Worm (Caenorhabditis elegans): ENCODE measurements around the gene vms-1.

The vms-1 gene

DNA sequence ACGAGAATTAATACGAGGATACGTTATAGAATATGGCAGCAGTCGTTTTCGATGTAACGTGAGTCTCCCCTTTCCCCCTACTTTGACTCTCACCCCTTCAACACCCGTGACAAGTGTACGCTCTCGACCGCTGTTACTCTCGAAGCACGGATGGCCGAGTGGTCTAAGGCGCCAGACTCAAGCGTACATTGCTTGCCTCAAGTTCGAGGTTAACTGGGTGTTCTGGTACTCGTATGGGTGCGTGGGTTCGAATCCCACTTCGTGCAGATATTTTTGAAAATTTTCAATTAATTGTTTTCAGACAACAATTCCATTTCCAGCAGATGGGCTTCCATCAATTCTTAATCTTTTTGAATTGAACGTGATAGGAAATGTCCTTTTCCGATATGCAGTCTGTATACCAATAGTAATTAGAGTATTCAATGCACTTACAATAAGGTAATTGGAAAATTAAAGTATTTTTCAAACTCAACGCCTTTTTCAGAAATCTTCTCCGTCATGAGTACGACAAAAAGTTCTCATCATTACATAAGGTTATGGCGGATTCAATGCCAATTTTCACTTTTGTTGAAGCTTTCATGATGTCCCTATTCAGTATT lies 21.2 kb downstream of the vms-1 start (continued):
- TF ChIP-seq ceh-45 (GFP tag; IDR thresholded peaks at IDR 0.05) (peak; percentile 53; the same call in 1 of the 2 replicates), npax-4 (tag; optimal IDR thresholded peaks at IDR 0.05) (peak; percentile 29), F13H6.1 (tag; optimal IDR thresholded peaks at IDR 0.05) (no peak), syd-9 (tag; optimal IDR thresholded peaks at IDR 0.05) (peak; percentile 78), sox-2 (GFP tag; IDR thresholded peaks at IDR 0.05) (peak; percentile 71), unc-86 (tag; optimal IDR thresholded peaks at IDR 0.05) (peak; percentile 33), ets-4 (tag; optimal IDR thresholded peaks at IDR 0.05) (no peak), K02D7.2 (tag; optimal IDR thresholded peaks at IDR 0.05) (peak; percentile 28), C08G9.2 (tag; optimal IDR thresholded peaks at IDR 0.05) (peak; percentile 58), pat-9 (tag; optimal IDR thresholded peaks at IDR 0.05) (peak; percentile 69), hlh-15 (tag; optimal IDR thresholded peaks at IDR 0.05) (peak; percentile 58), ceh-31 (tag; optimal IDR thresholded peaks at IDR 0.05) (peak; percentile 52), lin-11 (tag; optimal IDR thresholded peaks at IDR 0.05) (peak; percentile 54), ceh-2 (tag; optimal IDR thresholded peaks at IDR 0.05) (peak; percentile 73), fax-1 (tag; optimal IDR thresholded peaks at IDR 0.05) (peak; percentile 69), che-1 (tag; optimal IDR thresholded peaks at IDR 0.05) (peak; percentile 72), nfya-1 (tag; optimal IDR thresholded peaks at IDR 0.05) (peak; percentile 62), tbx-7 (tag; optimal IDR thresholded peaks at IDR 0.05) (peak; percentile 32), ceh-24 (tag; optimal IDR thresholded peaks at IDR 0.05) (peak; percentile 17), fkh-6 (tag; optimal IDR thresholded peaks at IDR 0.05) (peak; percentile 78), sox-4 (tag; optimal IDR thresholded peaks at IDR 0.05) (peak; percentile 57), pax-1 (tag; optimal IDR thresholded peaks at IDR 0.05) (no peak), fkh-10 (GFP tag; optimal IDR thresholded peaks at IDR 0.05) (peak; percentile 41), tbx-2 (tag; optimal IDR thresholded peaks at IDR 0.05) (peak; percentile 72), ztf-16 (tag; optimal IDR thresholded peaks at IDR 0.05) (peak; percentile 80), ceh-18 (tag; optimal IDR thresholded peaks at IDR 0.05) (peak; percentile 57), K09A11.1 (tag; optimal IDR thresholded peaks at IDR 0.05; ENCODE audit: insufficient read depth) (peak; percentile 43), ceh-48 (tag; optimal IDR thresholded peaks at IDR 0.05) (peak; percentile 67), zip-5 (tag; optimal IDR thresholded peaks at IDR 0.05) (peak; percentile 58), hlh-13 (GFP tag; optimal IDR thresholded peaks at IDR 0.05) (peak; percentile 18), sdc-2 (tag; optimal IDR thresholded peaks at IDR 0.05) (peak; percentile 71), ceh-30 (tag; optimal IDR thresholded peaks at IDR 0.05) (no peak), ceh-19 (GFP tag; optimal IDR thresholded peaks at IDR 0.05) (peak; percentile 78), C38D4.7 (GFP tag; optimal IDR thresholded peaks at IDR 0.05) (peak; percentile 72), madf-2 (tag; optimal IDR thresholded peaks at IDR 0.05) (peak; percentile 75), unc-55 (GFP tag; optimal IDR thresholded peaks at IDR 0.05) (no peak), mec-3 (tag; optimal IDR thresholded peaks at IDR 0.05; ENCODE audit: borderline replicate concordance) (no peak), pag-3 (tag; optimal IDR thresholded peaks at IDR 0.05; ENCODE audit: borderline replicate concordance) (no peak), lim-6 (tag; optimal IDR thresholded peaks at IDR 0.05) (no peak), hlh-8 (tag; optimal IDR thresholded peaks at IDR 0.05) (peak; percentile 60), ceh-22 (tag; optimal IDR thresholded peaks at IDR 0.05) (no peak), unc-42 (tag; optimal IDR thresholded peaks at IDR 0.05) (peak; percentile 53), hlh-30 (tag; optimal IDR thresholded peaks at IDR 0.05; ENCODE audit: insufficient read depth) (peak; percentile 65), dmd-4 (tag; optimal IDR thresholded peaks at IDR 0.05; ENCODE audit: borderline replicate concordance) (peak; percentile 23), Y22D7AL.16 (tag; optimal IDR thresholded peaks at IDR 0.05) (peak; percentile 30)
